Worm (Caenorhabditis elegans) whole organism, L4 larva: ENCODE data around the gene str-255.

Experiments used
- F37D6.2 ChIP-seq: sonication (generic microtip); optimal IDR thresholded peaks from 2 replicates; lab custom pipeline; 2016; ENCODE audit warnings: mild to moderate bottlenecking, missing genetic modification characterization, missing compliant biosample characterization
- aha-1 ChIP-seq: fragments of 150-350 bp; peaks from one replicate; lab custom pipeline; 2014; ENCODE audit warnings: missing biosample characterization, missing genetic modification characterization
- ceh-62 ChIP-seq: sonication (generic microtip); optimal IDR thresholded peaks from 2 replicates; lab custom pipeline; 2017; ENCODE audit warnings: missing biosample characterization, missing genetic modification characterization
- jun-1 ChIP-seq: fragments of 150-350 bp; optimal IDR thresholded peaks from 2 replicates; lab custom pipeline; 2014; ENCODE audit warnings: missing biosample characterization, missing genetic modification reagents, missing genetic modification characterization
- lsy-2 ChIP-seq, 2 experiments: fragments of 150-350 bp in 1 of 2; sonication (generic microtip) in 1 of 2; optimal IDR thresholded peaks; 2 replicates each; lab custom pipeline; 2014 to 2017; ENCODE audit warnings: missing biosample characterization in 2 of 2, missing genetic modification characterization in 2 of 2
- mes-2 ChIP-seq: sonication (generic microtip); optimal IDR thresholded peaks from 2 replicates; lab custom pipeline; 2016; ENCODE audit warnings: missing genotype, mild to moderate bottlenecking, missing genetic modification characterization, missing compliant biosample characterization; ENCODE audit not compliant: poor library complexity, severe bottlenecking
- nhr-11 ChIP-seq: fragments of 150-350 bp; optimal IDR thresholded peaks from 2 replicates; lab custom pipeline; 2014; ENCODE audit warnings: missing biosample characterization, missing genetic modification characterization
- spr-3 ChIP-seq: fragments of 200-800 bp; sonication (Bioruptor generic); optimal IDR thresholded peaks from 2 replicates; lab custom pipeline; 2018; ENCODE audit warnings: mild to moderate bottlenecking, missing genetic modification characterization, missing compliant biosample characterization
- unc-130 ChIP-seq: sonication (generic microtip); optimal IDR thresholded peaks from 2 replicates; lab custom pipeline; 2016; ENCODE audit warnings: missing genetic modification reagents, missing genetic modification characterization, missing compliant biosample characterization
- zip-2 ChIP-seq: fragments of 150-350 bp; optimal IDR thresholded peaks from 2 replicates; lab custom pipeline; 2014; ENCODE audit warnings: missing biosample characterization, missing genetic modification characterization

- TF ChIP-seq nhr-11 (tag; lab: Kevin White, UChicago) (no peak), lsy-2 (tag; optimal IDR thresholded peaks at IDR 0.05; lab: Kevin White, UChicago) (no peak), ceh-62 (no peak), mes-2 (tag; lab: Kevin White, UChicago) (no peak), F37D6.2 (no peak), aha-1 (no peak), unc-130 (GFP tag; lab: Kevin White, UChicago) (no peak), zip-2 (tag; lab: Kevin White, UChicago) (no peak), jun-1 (tag; lab: Kevin White, UChicago) (no peak), spr-3 (GFP tag; lab: Kevin White, UChicago) (no peak)
These were observed 19.5 kb upstream of the str-255 start, which contains the start of gene cyp-33C2 for ce11 chrV:2183162-2183561.
